Worm (Caenorhabditis elegans) whole organism, L2 larva: ENCODE data around the gene F40H3.2.

ENCODE experiments used
- C34F6.9 ChIP-seq: fragments of 150-350 bp; optimal IDR thresholded peaks from 2 replicates; lab custom pipeline; 2014; ENCODE audit warnings: missing biosample characterization, missing genetic modification characterization
- F13H6.1 ChIP-seq: sonication (generic microtip); optimal IDR thresholded peaks from 2 replicates; lab custom pipeline; 2016; ENCODE audit warnings: missing genetic modification characterization, missing compliant biosample characterization
- R02D3.7 ChIP-seq: fragments of 150-350 bp; optimal IDR thresholded peaks from 2 replicates; lab custom pipeline; 2014; ENCODE audit warnings: missing biosample characterization, missing genetic modification characterization
- Y55F3AM.14 ChIP-seq: fragments of 200-800 bp; sonication (Bioruptor generic); optimal IDR thresholded peaks from 2 replicates; lab custom pipeline; 2018; ENCODE audit warnings: mild to moderate bottlenecking, missing genetic modification characterization, missing compliant biosample characterization
- ZK546.5 ChIP-seq: sonication (generic microtip); optimal IDR thresholded peaks from 2 replicates; lab custom pipeline; 2017; ENCODE audit warnings: missing biosample characterization, missing genetic modification characterization
- alr-1 ChIP-seq: fragments of 150-350 bp; optimal IDR thresholded peaks from 2 replicates; lab custom pipeline; 2014; ENCODE audit warnings: missing biosample characterization, missing genetic modification characterization
- ceh-16 ChIP-seq: fragments of 150-350 bp; optimal IDR thresholded peaks from 2 replicates; lab custom pipeline; 2014; ENCODE audit warnings: missing biosample characterization, missing genetic modification characterization
- ceh-82 ChIP-seq: fragments of 150-350 bp; optimal IDR thresholded peaks from 2 replicates; lab custom pipeline; 2014; ENCODE audit warnings: missing biosample characterization, missing genetic modification characterization
- crh-2 ChIP-seq: sonication (generic microtip); optimal IDR thresholded peaks from 2 replicates; lab custom pipeline; 2017; ENCODE audit warnings: missing biosample characterization, missing genetic modification characterization
- dmd-4 ChIP-seq: sonication (generic microtip); optimal IDR thresholded peaks from 2 replicates; lab custom pipeline; 2017; ENCODE audit warnings: missing biosample characterization, missing genetic modification characterization
- egl-27 ChIP-seq: sonication (generic microtip); optimal IDR thresholded peaks from 3 replicates; lab custom pipeline; 2017; ENCODE audit warnings: missing biosample characterization, missing genetic modification reagents, missing genetic modification characterization
- elt-1 ChIP-seq: fragments of 150-350 bp; optimal IDR thresholded peaks from 2 replicates; lab custom pipeline; 2014; ENCODE audit warnings: missing biosample characterization, missing genetic modification characterization
- elt-3 ChIP-seq: sonication (generic microtip); optimal IDR thresholded peaks from 2 replicates; lab custom pipeline; 2017; ENCODE audit warnings: missing biosample characterization, missing genetic modification characterization
- fos-1 ChIP-seq: fragments of 150-350 bp; optimal IDR thresholded peaks from 2 replicates; lab custom pipeline; 2014; ENCODE audit warnings: missing biosample characterization, missing genetic modification characterization
- gmeb-1 ChIP-seq: fragments of 150-350 bp; optimal IDR thresholded peaks from 2 replicates; lab custom pipeline; 2014; ENCODE audit warnings: missing biosample characterization, missing genetic modification characterization
- lin-11 ChIP-seq: fragments of 150-350 bp; sonication (generic microtip); optimal IDR thresholded peaks from 2 replicates; lab custom pipeline; 2014; ENCODE audit warnings: missing biosample characterization, missing genetic modification characterization, inconsistent platforms, mixed read lengths
- lsy-2 ChIP-seq, 2 experiments: fragments of 150-350 bp in 1 of 2; sonication (generic microtip) in 1 of 2; optimal IDR thresholded peaks; 2 replicates each; lab custom pipeline; 2014 to 2017; ENCODE audit warnings: missing biosample characterization in 2 of 2, missing genetic modification characterization in 2 of 2
- mab-5 ChIP-seq: fragments of 150-350 bp; optimal IDR thresholded peaks from 2 replicates; lab custom pipeline; 2014; ENCODE audit warnings: missing biosample characterization, missing genetic modification characterization
- mbf-1 ChIP-seq: sonication (generic microtip); optimal IDR thresholded peaks from 2 replicates; lab custom pipeline; 2017; ENCODE audit warnings: missing biosample characterization, missing genetic modification characterization
- mdl-1 ChIP-seq, 2 experiments: fragments of 150-350 bp in 1 of 2; sonication (generic microtip) in 1 of 2; optimal IDR thresholded peaks; 2 replicates each; lab custom pipeline; 2017; ENCODE audit warnings: missing biosample characterization in 2 of 2, missing genetic modification characterization in 2 of 2
- nhr-11 ChIP-seq: fragments of 150-350 bp; optimal IDR thresholded peaks from 2 replicates; lab custom pipeline; 2014; ENCODE audit warnings: missing biosample characterization, missing genetic modification characterization
- nhr-12 ChIP-seq: fragments of 150-350 bp; optimal IDR thresholded peaks from 2 replicates; lab custom pipeline; 2014; ENCODE audit warnings: missing biosample characterization, missing genetic modification characterization
- nhr-129 ChIP-seq: fragments of 150-350 bp; optimal IDR thresholded peaks from 2 replicates; lab custom pipeline; 2014; ENCODE audit warnings: missing biosample characterization, missing genetic modification characterization
- nhr-21 ChIP-seq: fragments of 150-350 bp; optimal IDR thresholded peaks from 2 replicates; lab custom pipeline; 2014; ENCODE audit warnings: missing biosample characterization, missing genetic modification characterization
- nhr-237 ChIP-seq: fragments of 150-350 bp; optimal IDR thresholded peaks from 2 replicates; lab custom pipeline; 2014; ENCODE audit warnings: missing biosample characterization, missing genetic modification characterization
- nhr-6 ChIP-seq: fragments of 150-350 bp; optimal IDR thresholded peaks from 2 replicates; lab custom pipeline; 2014; ENCODE audit warnings: missing biosample characterization, missing genetic modification characterization
- peb-1 ChIP-seq: fragments of 150-350 bp; optimal IDR thresholded peaks from 2 replicates; lab custom pipeline; 2014; ENCODE audit warnings: missing biosample characterization, missing genetic modification characterization
- sem-4 ChIP-seq: fragments of 150-350 bp; optimal IDR thresholded peaks from 2 replicates; lab custom pipeline; 2014; ENCODE audit warnings: missing biosample characterization, missing genetic modification reagents, missing genetic modification characterization
- sma-3 ChIP-seq: sonication (generic microtip); optimal IDR thresholded peaks from 2 replicates; lab custom pipeline; 2016; ENCODE audit warnings: missing genetic modification reagents, missing genetic modification characterization, missing compliant biosample characterization
- sma-9 ChIP-seq, 2 experiments: fragments of 150-350 bp in 1 of 2; sonication (generic microtip) in 1 of 2; optimal IDR thresholded peaks; 2 replicates each; lab custom pipeline; 2014 to 2016; ENCODE audit warnings: missing genetic modification characterization in 2 of 2, mild to moderate bottlenecking in 1 of 2, missing biosample characterization in 1 of 2, missing compliant biosample characterization in 1 of 2, missing genetic modification reagents in 1 of 2, moderate library complexity in 1 of 2
- snpc-4 ChIP-seq: fragments of 150-350 bp; optimal IDR thresholded peaks from 2 replicates; lab custom pipeline; 2014; ENCODE audit warnings: missing biosample characterization, missing genetic modification characterization
- unc-39 ChIP-seq: fragments of 150-350 bp; optimal IDR thresholded peaks from 2 replicates; lab custom pipeline; 2014; ENCODE audit warnings: missing biosample characterization, missing genetic modification characterization
- zag-1 ChIP-seq: fragments of 150-350 bp; optimal IDR thresholded peaks from 2 replicates; lab custom pipeline; 2014; ENCODE audit warnings: missing biosample characterization, missing genetic modification characterization
- ztf-1 ChIP-seq: fragments of 200-800 bp; sonication (Bioruptor generic); conservative IDR thresholded peaks from 2 replicates; pipeline ENCODE4 v1.3.6; 2022; ENCODE audit warnings: missing genetic modification characterization, missing compliant biosample characterization
- ztf-11 ChIP-seq: sonication (generic microtip); optimal IDR thresholded peaks from 2 replicates; lab custom pipeline; 2017; ENCODE audit warnings: missing biosample characterization, missing genetic modification characterization
- ztf-4 ChIP-seq: fragments of 150-350 bp; optimal IDR thresholded peaks from 2 replicates; lab custom pipeline; 2014; ENCODE audit warnings: missing biosample characterization, missing genetic modification characterization

The F40H3.2 gene

ce11 chrII:6160994-6161393, 12.5 kb upstream of the F40H3.2 start, which contains the start of gene exp-1:
Gene exp-1, minus strand, starts transcription at chrII:6161094.
- no peak for TF ChIP-seq ceh-16 (tag; lab: Kevin White, UChicago)
- no peak for TF ChIP-seq lsy-2 (tag; optimal IDR thresholded peaks at IDR 0.05; lab: Kevin White, UChicago)
- no peak for TF ChIP-seq nhr-6 (tag; lab: Kevin White, UChicago)
- TF ChIP-seq nhr-21, result no peak
- no peak for TF ChIP-seq ztf-4
- no peak for TF ChIP-seq snpc-4 (tag; lab: Kevin White, UChicago)
- no peak for TF ChIP-seq mab-5 (tag; lab: Kevin White, UChicago)
- TF ChIP-seq ceh-82 (tag; lab: Kevin White, UChicago), result no peak
- no peak for TF ChIP-seq ZK546.5
- no peak for TF ChIP-seq nhr-12 (tag; lab: Kevin White, UChicago)
- TF ChIP-seq sma-3, result no peak
- TF ChIP-seq gmeb-1 (tag; lab: Kevin White, UChicago), result no peak
- TF ChIP-seq elt-1 (tag; lab: Kevin White, UChicago), result no peak
- TF ChIP-seq alr-1, result no peak

ce11 chrII:6165152-6165551, 8.3 kb upstream of the F40H3.2 start:
- TF ChIP-seq lin-11 (tag; lab: Kevin White, UChicago) (no peak), unc-39 (no peak), ztf-11 (tag; lab: Kevin White, UChicago) (no peak), ceh-82 (tag; lab: Kevin White, UChicago) (no peak)

ce11 chrII:6168714-6169113, 4.7 kb upstream of the F40H3.2 start:
- no peak for TF ChIP-seq ceh-16 (tag; lab: Kevin White, UChicago)
- no peak for TF ChIP-seq C34F6.9 (tag; lab: Kevin White, UChicago)
- no peak for TF ChIP-seq sma-3
- no peak for TF ChIP-seq elt-3 (tag; lab: Kevin White, UChicago)
- no peak for TF ChIP-seq ztf-1
- TF ChIP-seq elt-1 (tag; lab: Kevin White, UChicago), result no peak
- no peak for TF ChIP-seq egl-27 (tag; lab: Kevin White, UChicago)
- TF ChIP-seq F13H6.1, result no peak
- TF ChIP-seq ztf-11 (tag; lab: Kevin White, UChicago), result no peak
- TF ChIP-seq crh-2, result no peak
- no peak for TF ChIP-seq nhr-21
- no peak for TF ChIP-seq nhr-12 (tag; lab: Kevin White, UChicago)
- TF ChIP-seq R02D3.7 (tag; lab: Kevin White, UChicago), result no peak
- TF ChIP-seq peb-1 (tag; lab: Kevin White, UChicago), result no peak
- no peak for TF ChIP-seq sma-9 (GFP tag; optimal IDR thresholded peaks at IDR 0.05; lab: Kevin White, UChicago)
- TF ChIP-seq sma-9 (tag; optimal IDR thresholded peaks at IDR 0.05; lab: Kevin White, UChicago), result no peak
- no peak for TF ChIP-seq Y55F3AM.14 (GFP tag; lab: Kevin White, UChicago)
- no peak for TF ChIP-seq fos-1
- no peak for TF ChIP-seq nhr-129
- TF ChIP-seq mab-5 (tag; lab: Kevin White, UChicago), result no peak

ce11 chrII:6169156-6169555, 4.3 kb upstream of the F40H3.2 start, which contains the start of gene hst-3.1:
Gene hst-3.1, minus strand, starts transcription at chrII:6169256.
- TF ChIP-seq F13H6.1, result no peak
- no peak for TF ChIP-seq Y55F3AM.14 (GFP tag; lab: Kevin White, UChicago)
- no peak for TF ChIP-seq nhr-12 (tag; lab: Kevin White, UChicago)
- no peak for TF ChIP-seq mdl-1 (tag; optimal IDR thresholded peaks at IDR 0.05; lab: Kevin White, UChicago)

- TF ChIP-seq sma-9 (GFP tag; optimal IDR thresholded peaks at IDR 0.05; lab: Kevin White, UChicago) (peak; percentile 16), sma-9 (tag; optimal IDR thresholded peaks at IDR 0.05; lab: Kevin White, UChicago) (no peak), nhr-12 (tag; lab: Kevin White, UChicago) (no peak), zag-1 (tag; lab: Kevin White, UChicago) (no peak), elt-3 (tag; lab: Kevin White, UChicago) (no peak), snpc-4 (tag; lab: Kevin White, UChicago) (no peak), ztf-1 (no peak), ceh-82 (tag; lab: Kevin White, UChicago) (no peak), elt-1 (tag; lab: Kevin White, UChicago) (no peak), nhr-21 (no peak), fos-1 (no peak), crh-2 (no peak), nhr-129 (peak; percentile 43), Y55F3AM.14 (GFP tag; lab: Kevin White, UChicago) (no peak), dmd-4 (tag; lab: Kevin White, UChicago) (no peak), ceh-16 (tag; lab: Kevin White, UChicago) (no peak), lsy-2 (tag; optimal IDR thresholded peaks at IDR 0.05; lab: Kevin White, UChicago) (no peak), F13H6.1 (peak; percentile 53), sem-4 (tag; lab: Kevin White, UChicago) (no peak), nhr-6 (tag; lab: Kevin White, UChicago) (no peak), mbf-1 (tag; lab: Kevin White, UChicago) (no peak), nhr-237 (tag; lab: Kevin White, UChicago) (no peak), nhr-11 (no peak)
Observed at ce11 chrII:6170236-6170635, 3.2 kb upstream of the F40H3.2 start.
